Fruit fly (Drosophila melanogaster): ENCODE measurements around the gene Pus10.
A peak's percentile ranks its signal among the peaks of the same experiment; 100 is the strongest.

Pus10 gene

dm6 chr2L:158649-159257 is 3.6 kb upstream of the Pus10 start, which contains the start of the genes CG33635 and spen (continued):
- TF ChIP-seq sisA (GFP tag; IDR thresholded peaks at IDR 0.05): no peak
- TF ChIP-seq sob (GFP tag; IDR thresholded peaks at IDR 0.05): no peak
- peak; percentile 36 for TF ChIP-seq Max (GFP tag; optimal IDR thresholded peaks at IDR 0.05)
- TF ChIP-seq CG31365 (tag; optimal IDR thresholded peaks at IDR 0.05): peak; percentile 18
- peak; percentile 78 for TF ChIP-seq CG10543 (GFP tag; optimal IDR thresholded peaks at IDR 0.05)
- no peak for TF ChIP-seq fd102C (GFP tag; optimal IDR thresholded peaks at IDR 0.05)
- TF ChIP-seq Eip74EF (GFP tag; optimal IDR thresholded peaks at IDR 0.05): peak in 1 of 2 experiments; percentile 10
- no peak for TF ChIP-seq bab2 (GFP tag; optimal IDR thresholded peaks at IDR 0.05)
- TF ChIP-seq jigr1 (GFP tag; IDR thresholded peaks at IDR 0.05): no peak
- TF ChIP-seq stc (GFP tag; IDR thresholded peaks at IDR 0.05): no peak
- no peak for TF ChIP-seq B-H1 (GFP tag; IDR thresholded peaks at IDR 0.05)
- peak; percentile 92 for TF ChIP-seq ash1 (GFP tag; optimal IDR thresholded peaks at IDR 0.05)
- TF ChIP-seq sqz (GFP tag; optimal IDR thresholded peaks at IDR 0.05): peak; percentile 95
- TF ChIP-seq Taf1 (GFP tag; IDR thresholded peaks at IDR 0.05): no peak
- TF ChIP-seq tx (GFP tag; optimal IDR thresholded peaks at IDR 0.05): no peak
- TF ChIP-seq scrt (GFP tag; optimal IDR thresholded peaks at IDR 0.05): peak; percentile 16
- no peak for TF ChIP-seq CG14441 (GFP tag; IDR thresholded peaks at IDR 0.05)
- no peak for TF ChIP-seq CkIIα-i1 (GFP tag; IDR thresholded peaks at IDR 0.05)
- no peak for TF ChIP-seq Abd-B (GFP tag; optimal IDR thresholded peaks at IDR 0.05)
- peak in 1 of 2 experiments; percentile 79 for TF ChIP-seq eve (GFP tag; optimal IDR thresholded peaks at IDR 0.05)
- TF ChIP-seq CG18764 (GFP tag; optimal IDR thresholded peaks at IDR 0.05): no peak
- peak; percentile 63 for TF ChIP-seq CG2712 (tag; optimal IDR thresholded peaks at IDR 0.05)
- TF ChIP-seq prd (optimal IDR thresholded peaks at IDR 0.05): no peak
- no peak for TF ChIP-seq prd (GFP tag; IDR thresholded peaks at IDR 0.05)
- TF ChIP-seq her (GFP tag; optimal IDR thresholded peaks at IDR 0.05): peak; percentile 53
- TF ChIP-seq Rx (GFP tag; IDR thresholded peaks at IDR 0.05): no peak
- TF ChIP-seq CG8765 (GFP tag; IDR thresholded peaks at IDR 0.05): no peak
- TF ChIP-seq CG2129 (GFP tag; IDR thresholded peaks at IDR 0.05; ENCODE audit: partially characterized antibody): no peak
- TF ChIP-seq CG3838 (GFP tag; optimal IDR thresholded peaks at IDR 0.05): no peak
- no peak for TF ChIP-seq CG4854 (GFP tag; optimal IDR thresholded peaks at IDR 0.05)
- TF ChIP-seq CG6683 (GFP tag; optimal IDR thresholded peaks at IDR 0.05): no peak
- peak; percentile 72 for TF ChIP-seq nom (GFP tag; optimal IDR thresholded peaks at IDR 0.05)
- TF ChIP-seq zen2 (GFP tag; IDR thresholded peaks at IDR 0.05; ENCODE audit: partially characterized antibody): no peak
- TF ChIP-seq NC2β (GFP tag; optimal IDR thresholded peaks at IDR 0.05): peak; percentile 37
- TF ChIP-seq Fer1 (GFP tag; optimal IDR thresholded peaks at IDR 0.05): peak; percentile 68
- no peak for TF ChIP-seq Poxn (GFP tag; IDR thresholded peaks at IDR 0.05)
- TF ChIP-seq GATAe (GFP tag; conservative IDR thresholded peaks at IDR 0.05): no peak
- peak; percentile 74 for TF ChIP-seq CG7271 (tag; optimal IDR thresholded peaks at IDR 0.05)
- TF ChIP-seq Aef1 (GFP tag; IDR thresholded peaks at IDR 0.05): no peak
- TF ChIP-seq Hsf (GFP tag; optimal IDR thresholded peaks at IDR 0.05): no peak
- TF ChIP-seq CG1233 (GFP tag; optimal IDR thresholded peaks at IDR 0.05): peak; percentile 43
- TF ChIP-seq h (optimal IDR thresholded peaks at IDR 0.05): no peak
- no peak for TF ChIP-seq CG4424 (GFP tag; optimal IDR thresholded peaks at IDR 0.05)
- TF ChIP-seq tup (GFP tag; optimal IDR thresholded peaks at IDR 0.05): no peak
- no peak for TF ChIP-seq Tbp (GFP tag; optimal IDR thresholded peaks at IDR 0.05)
- peak; percentile 72 for TF ChIP-seq Ets97D (GFP tag; optimal IDR thresholded peaks at IDR 0.05)
- no peak for TF ChIP-seq ind (GFP tag; optimal IDR thresholded peaks at IDR 0.05)
- TF ChIP-seq CG12942 (GFP tag; optimal IDR thresholded peaks at IDR 0.05): no peak
- TF ChIP-seq Hmr (GFP tag; optimal IDR thresholded peaks at IDR 0.05): peak; percentile 75
- TF ChIP-seq fu2 (GFP tag; optimal IDR thresholded peaks at IDR 0.05): no peak
- TF ChIP-seq Myb (GFP tag; optimal IDR thresholded peaks at IDR 0.05): peak; percentile 28
- TF ChIP-seq odd (GFP tag; optimal IDR thresholded peaks at IDR 0.05): no peak

Data from whole organism, embryonic.